Worm (Caenorhabditis elegans): ENCODE data around the gene unc-130.
A peak's percentile ranks its signal among the peaks of the same experiment; 100 is the strongest.

Gene unc-130

DNA sequence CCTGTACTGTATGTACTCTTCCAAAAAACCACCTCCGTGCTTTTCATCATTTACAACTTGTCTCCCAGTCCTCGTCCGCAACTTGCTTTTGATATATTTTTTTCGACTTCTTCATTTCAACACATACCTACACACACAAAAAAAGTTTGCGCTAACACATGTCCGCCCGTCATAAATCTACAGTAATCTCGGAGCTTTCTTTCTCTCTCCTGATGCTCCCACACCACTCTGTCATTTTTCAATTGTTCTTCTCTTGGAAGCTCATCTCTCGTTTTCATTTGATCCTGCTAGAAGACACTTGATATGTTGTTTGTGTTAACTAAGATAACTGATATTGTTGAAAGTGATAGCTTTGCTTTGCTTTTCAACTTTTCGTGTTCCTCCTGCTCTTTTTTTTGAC is 589 bp upstream of the unc-130 start:
- TF ChIP-seq lin-35 (GFP tag; optimal IDR thresholded peaks at IDR 0.05): no peak
- no peak for TF ChIP-seq die-1 (tag; optimal IDR thresholded peaks at IDR 0.05)
- no peak for TF ChIP-seq zfh-2 (GFP tag; conservative IDR thresholded peaks at IDR 0.05)
- no peak for TF ChIP-seq unc-62 (GFP tag; optimal IDR thresholded peaks at IDR 0.05)
- TF ChIP-seq F10E7.11 (tag; optimal IDR thresholded peaks at IDR 0.05): no peak
- no peak for TF ChIP-seq sea-2 (GFP tag; IDR thresholded peaks at IDR 0.05)

ce11 chrII:11283013-11283412 is 1.2 kb downstream of the unc-130 start:
- TF ChIP-seq unc-130 (GFP tag; optimal IDR thresholded peaks at IDR 0.05) (no peak), hsf-1 (GFP tag; IDR thresholded peaks at IDR 0.05) (no peak), attf-3 (GFP tag; conservative IDR thresholded peaks at IDR 0.05) (no peak), F10E7.11 (tag; optimal IDR thresholded peaks at IDR 0.05) (no peak), ets-4 (GFP tag; optimal IDR thresholded peaks at IDR 0.05) (no peak), hlh-12 (tag; optimal IDR thresholded peaks at IDR 0.05) (no peak), tbp1 (GFP tag; optimal IDR thresholded peaks at IDR 0.05) (no peak)

DNA sequence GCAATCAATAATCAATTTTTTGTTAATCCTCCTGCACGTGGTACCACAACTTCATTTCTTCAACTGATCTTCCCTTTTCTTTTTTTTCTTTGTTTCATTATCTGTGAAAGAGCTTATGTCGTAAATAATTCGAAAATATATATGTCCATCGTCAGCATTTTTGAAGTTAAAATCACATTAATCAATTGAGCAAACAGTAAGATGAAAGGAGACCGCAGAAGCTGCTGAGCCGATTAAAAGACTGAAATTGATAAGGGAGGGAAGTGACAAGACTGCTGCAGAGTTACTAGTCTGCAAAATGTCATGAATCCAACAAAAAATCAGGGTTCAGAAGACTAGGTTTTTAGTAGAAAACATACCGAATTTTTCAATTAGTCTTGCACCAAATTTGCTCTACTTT is 2.0 kb downstream of the unc-130 start:
- no peak for TF ChIP-seq mcd-1 (GFP tag; IDR thresholded peaks at IDR 0.05)
- no peak for TF ChIP-seq Y56A3A.18 (GFP tag; IDR thresholded peaks at IDR 0.05)
- TF ChIP-seq lsy-27 (tag; optimal IDR thresholded peaks at IDR 0.05; ENCODE audit: borderline replicate concordance, insufficient read depth): no peak
- TF ChIP-seq ceh-79 (tag; optimal IDR thresholded peaks at IDR 0.05): no peak
- no peak for TF ChIP-seq sptf-2 (GFP tag; optimal IDR thresholded peaks at IDR 0.05)
- TF ChIP-seq ceh-91 (GFP tag; IDR thresholded peaks at IDR 0.05): no peak
- TF ChIP-seq ceh-100 (GFP tag; IDR thresholded peaks at IDR 0.05): no peak
- TF ChIP-seq Y53F4B.3 (GFP tag; IDR thresholded peaks at IDR 0.05): no peak

DNA sequence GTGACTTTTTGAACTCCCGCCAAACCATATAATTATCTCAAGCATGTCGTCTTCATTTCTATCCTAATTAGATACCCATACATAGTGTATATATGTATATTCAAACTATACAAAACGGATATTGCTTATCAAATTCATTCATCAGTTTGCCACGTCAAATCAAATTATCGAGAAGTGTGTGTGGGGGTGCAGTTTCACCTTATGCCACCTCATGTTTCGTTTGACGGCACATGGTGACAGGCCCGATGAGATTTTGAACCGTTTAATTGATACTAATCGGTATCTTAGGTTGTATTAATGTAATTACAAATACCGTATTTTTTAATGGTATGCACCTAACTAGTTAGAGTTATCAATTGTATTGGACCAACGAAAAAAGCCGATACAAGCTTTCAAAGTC is 2.9 kb downstream of the unc-130 start:
- no peak for TF ChIP-seq F49E8.2 (tag; optimal IDR thresholded peaks at IDR 0.05; ENCODE audit: insufficient read depth)
- no peak for TF ChIP-seq rpc-1 (optimal IDR thresholded peaks at IDR 0.05)
- no peak for TF ChIP-seq rpc-1 (tag; optimal IDR thresholded peaks at IDR 0.05)
- TF ChIP-seq attf-3 (GFP tag; conservative IDR thresholded peaks at IDR 0.05): no peak
- TF ChIP-seq repo-1 (tag; optimal IDR thresholded peaks at IDR 0.05): no peak
- no peak for TF ChIP-seq ceh-40 (GFP tag; IDR thresholded peaks at IDR 0.05)
- TF ChIP-seq egl-44 (GFP tag; IDR thresholded peaks at IDR 0.05): no peak
- no peak for TF ChIP-seq hlh-26 (GFP tag; conservative IDR thresholded peaks at IDR 0.05)
- no peak for TF ChIP-seq C06A6.2 (GFP tag; conservative IDR thresholded peaks at IDR 0.05)
- no peak for TF ChIP-seq mcd-1 (GFP tag; IDR thresholded peaks at IDR 0.05)
- no peak for TF ChIP-seq lag-1 (GFP tag; IDR thresholded peaks at IDR 0.05)
- TF ChIP-seq ceh-27 (GFP tag; optimal IDR thresholded peaks at IDR 0.05): no peak
- no peak for TF ChIP-seq nhr-80 (tag; optimal IDR thresholded peaks at IDR 0.05)
- no peak for TF ChIP-seq F39B2.1 (GFP tag; IDR thresholded peaks at IDR 0.05)
- TF ChIP-seq ztf-18 (tag; optimal IDR thresholded peaks at IDR 0.05): no peak
- no peak for TF ChIP-seq rcor-1 (GFP tag; IDR thresholded peaks at IDR 0.05)

ce11 chrII:11285282-11285933 is 3.6 kb downstream of the unc-130 start:
- no peak for TF ChIP-seq nhr-27 (tag; optimal IDR thresholded peaks at IDR 0.05)
- no peak for TF ChIP-seq sdz-38 (tag; optimal IDR thresholded peaks at IDR 0.05)
- TF ChIP-seq nhr-80 (tag; optimal IDR thresholded peaks at IDR 0.05): peak; percentile 17
- TF ChIP-seq ceh-58 (GFP tag; IDR thresholded peaks at IDR 0.05): no peak

Data from whole organism, young adult.